Fruit fly (Drosophila melanogaster): ENCODE data around the gene TfIIA-L.

Gene TfIIA-L

dm6 chr3R:27246264-27246663 lies 4.6 kb upstream of the TfIIA-L start (continued):
- TF ChIP-seq CG3163 (GFP tag; optimal IDR thresholded peaks at IDR 0.05) (no peak), Trl (optimal IDR thresholded peaks at IDR 0.05) (no peak), Trl (GFP tag; optimal IDR thresholded peaks at IDR 0.05) (no peak), CG18599 (GFP tag; optimal IDR thresholded peaks at IDR 0.05) (peak; percentile 82), CG5953 (GFP tag; IDR thresholded peaks at IDR 0.05) (no peak), CG6272 (GFP tag; IDR thresholded peaks at IDR 0.05) (no peak), Fer2 (tag; optimal IDR thresholded peaks at IDR 0.05) (peak; percentile 21), gsb (GFP tag; IDR thresholded peaks at IDR 0.05) (no peak), CG11398 (GFP tag; optimal IDR thresholded peaks at IDR 0.05) (no peak), Atf-2 (GFP tag; optimal IDR thresholded peaks at IDR 0.05) (no peak), chm (GFP tag; IDR thresholded peaks at IDR 0.05) (no peak), sug (tag; optimal IDR thresholded peaks at IDR 0.05) (peak; percentile 77), CG10321 (GFP tag; IDR thresholded peaks at IDR 0.05) (no peak), sima (GFP tag; optimal IDR thresholded peaks at IDR 0.05) (no peak), CG11696 (GFP tag; IDR thresholded peaks at IDR 0.05) (peak; percentile 91), CG6813 (GFP tag; optimal IDR thresholded peaks at IDR 0.05) (peak; percentile 53), onecut (GFP tag; IDR thresholded peaks at IDR 0.05) (peak; percentile 56), mam (GFP tag; optimal IDR thresholded peaks at IDR 0.05) (no peak), Fer1 (GFP tag; optimal IDR thresholded peaks at IDR 0.05) (peak; percentile 81), CG2129 (GFP tag; IDR thresholded peaks at IDR 0.05; ENCODE audit: partially characterized antibody) (no peak), CG17359 (tag; optimal IDR thresholded peaks at IDR 0.05) (peak; percentile 83), CG7556 (GFP tag; optimal IDR thresholded peaks at IDR 0.05) (peak; percentile 86), cwo (GFP tag; optimal IDR thresholded peaks at IDR 0.05) (peak; percentile 78), CG12942 (GFP tag; optimal IDR thresholded peaks at IDR 0.05) (peak; percentile 46), CG4404 (GFP tag; IDR thresholded peaks at IDR 0.05) (no peak), Mad (GFP tag; optimal IDR thresholded peaks at IDR 0.05) (no peak), Usf (GFP tag; optimal IDR thresholded peaks at IDR 0.05) (no peak), CG7839 (tag; optimal IDR thresholded peaks at IDR 0.05) (peak; percentile 92), Atf3 (GFP tag; optimal IDR thresholded peaks at IDR 0.05) (no peak), CG2875 (GFP tag; optimal IDR thresholded peaks at IDR 0.05) (peak; percentile 59), CG8388 (GFP tag; optimal IDR thresholded peaks at IDR 0.05) (peak; percentile 90), ATbp (GFP tag; optimal IDR thresholded peaks at IDR 0.05) (peak; percentile 53), H2.0 (GFP tag; IDR thresholded peaks at IDR 0.05) (peak; percentile 58), bab2 (GFP tag; optimal IDR thresholded peaks at IDR 0.05) (no peak), mirr (GFP tag; optimal IDR thresholded peaks at IDR 0.05) (no peak), dysf (GFP tag; IDR thresholded peaks at IDR 0.05) (peak; percentile 73), CG2678 (tag; optimal IDR thresholded peaks at IDR 0.05) (peak; percentile 90), CG10462 (GFP tag; optimal IDR thresholded peaks at IDR 0.05) (no peak), MESR4 (GFP tag; optimal IDR thresholded peaks at IDR 0.05) (no peak), Blimp-1 (GFP tag; optimal IDR thresholded peaks at IDR 0.05) (peak; percentile 88), fd64A (GFP tag; optimal IDR thresholded peaks at IDR 0.05) (no peak), al (GFP tag; IDR thresholded peaks at IDR 0.05) (peak; percentile 53; the same call in 1 of the 2 replicates), crol (GFP tag; IDR thresholded peaks at IDR 0.05) (no peak), CG10147 (GFP tag; optimal IDR thresholded peaks at IDR 0.05) (peak; percentile 83), CG11456 (GFP tag; IDR thresholded peaks at IDR 0.05) (no peak), NC2α (GFP tag; optimal IDR thresholded peaks at IDR 0.05) (no peak), CG14860 (GFP tag; IDR thresholded peaks at IDR 0.05; ENCODE audit: partially characterized antibody) (no peak), CG18764 (GFP tag; optimal IDR thresholded peaks at IDR 0.05) (peak; percentile 27), ham (GFP tag; IDR thresholded peaks at IDR 0.05) (no peak), Neu2 (GFP tag; optimal IDR thresholded peaks at IDR 0.05; ENCODE audit: borderline replicate concordance) (no peak)

Data from whole organism, embryonic.